Worm (Caenorhabditis elegans) whole organism, L1 larva: ENCODE measurements around the gene rcat-1.

Experiments used
- C16A3.4 ChIP-seq: fragments of 150-350 bp; optimal IDR thresholded peaks from 2 replicates; lab custom pipeline; 2014; ENCODE audit warnings: missing biosample characterization, missing genetic modification characterization
- F16B12.6 ChIP-seq: fragments of 150-350 bp; optimal IDR thresholded peaks from 2 replicates; lab custom pipeline; 2014; ENCODE audit warnings: missing biosample characterization, missing genetic modification characterization
- Y116A8C.19 ChIP-seq: sonication (generic microtip); optimal IDR thresholded peaks from 2 replicates; lab custom pipeline; 2016; ENCODE audit warnings: missing compliant biosample characterization, missing genetic modification characterization, borderline replicate concordance
- ama-1 ChIP-seq: fragments of 150-350 bp; optimal IDR thresholded peaks from 2 replicates; lab custom pipeline; 2014
- blmp-1 ChIP-seq: fragments of 150-350 bp; optimal IDR thresholded peaks from 2 replicates; lab custom pipeline; 2014; ENCODE audit warnings: missing biosample characterization, missing genetic modification characterization
- ceh-82 ChIP-seq, 3 experiments: fragments of 150-350 bp in 1 of 3; sonication (generic microtip) in 2 of 3; optimal IDR thresholded peaks; 2 replicates each; lab custom pipeline; 2014 to 2017; ENCODE audit warnings: missing biosample characterization in 3 of 3, missing genetic modification characterization in 3 of 3
- dpl-1 ChIP-seq, 3 experiments: fragments of 150-350 bp in 2 of 3; sonication (generic microtip) in 1 of 3; optimal IDR thresholded peaks; 2 replicates each; lab custom pipeline; 2014 to 2017; ENCODE audit warnings: missing biosample characterization in 3 of 3, missing genetic modification characterization in 3 of 3, missing genetic modification reagents in 3 of 3
- dsc-1 ChIP-seq: sonication (generic microtip); optimal IDR thresholded peaks from 2 replicates; lab custom pipeline; 2016; ENCODE audit warnings: mild to moderate bottlenecking, missing genetic modification characterization, missing compliant biosample characterization
- efl-1 ChIP-seq, 4 experiments: fragments of 150-350 bp; optimal IDR thresholded peaks in 3 of 4; peaks in 1 of 4; 1 replicate in 1 of 4; 2 replicates in 3 of 4; lab custom pipeline; 2014; ENCODE audit warnings: missing biosample characterization in 2 of 4, missing genetic modification characterization in 2 of 4, missing genetic modification reagents in 2 of 4
- efl-3 ChIP-seq: fragments of 200-800 bp; sonication (Bioruptor generic); optimal IDR thresholded peaks from 2 replicates; lab custom pipeline; 2018; ENCODE audit warnings: mild to moderate bottlenecking, missing genetic modification characterization, missing compliant biosample characterization
- egl-27 ChIP-seq, 2 experiments: fragments of 150-350 bp in 1 of 2; sonication (generic microtip); optimal IDR thresholded peaks; 3 replicates each; lab custom pipeline; 2017 to 2018; ENCODE audit warnings: missing biosample characterization in 2 of 2, missing genetic modification characterization in 2 of 2, missing genetic modification reagents in 2 of 2
- elt-2 ChIP-seq: sonication (generic microtip); optimal IDR thresholded peaks from 2 replicates; lab custom pipeline; 2016; ENCODE audit warnings: missing genetic modification characterization, mild to moderate bottlenecking, inconsistent platforms, missing compliant biosample characterization, missing genetic modification reagents
- elt-3 ChIP-seq, 6 experiments: fragments of 150-350 bp in 1 of 6; sonication (generic microtip); optimal IDR thresholded peaks; 2 replicates each; lab custom pipeline; 2017 to 2018; ENCODE audit warnings: missing biosample characterization in 6 of 6, missing genetic modification characterization in 6 of 6, inconsistent platforms in 1 of 6
- grh-1 ChIP-seq: fragments of 200-800 bp; sonication (Bioruptor generic); IDR thresholded peaks from 2 replicates; pipeline ENCODE4 v1.3.6; 2022; ENCODE audit warnings: missing genetic modification reagents, missing genetic modification characterization, missing compliant biosample characterization
- hlh-4 ChIP-seq: sonication (generic microtip); optimal IDR thresholded peaks from 2 replicates; lab custom pipeline; 2016; ENCODE audit warnings: mild to moderate bottlenecking, missing genetic modification characterization, missing compliant biosample characterization
- jun-1 ChIP-seq: fragments of 150-350 bp; optimal IDR thresholded peaks from 2 replicates; lab custom pipeline; 2014; ENCODE audit warnings: missing biosample characterization, missing genetic modification reagents, missing genetic modification characterization
- lin-14 ChIP-seq: fragments of 200-800 bp; sonication (Bioruptor generic); optimal IDR thresholded peaks from 2 replicates; lab custom pipeline; 2018; ENCODE audit warnings: mild to moderate bottlenecking, missing genetic modification characterization, moderate library complexity, missing compliant biosample characterization
- lin-35 ChIP-seq, 2 experiments: fragments of 150-350 bp; optimal IDR thresholded peaks; 2 replicates each; lab custom pipeline; 2014; ENCODE audit warnings: missing biosample characterization in 2 of 2, missing genetic modification characterization in 2 of 2, missing genetic modification reagents in 2 of 2
- lsy-2 ChIP-seq, 2 experiments: fragments of 150-350 bp; optimal IDR thresholded peaks; 2 replicates each; lab custom pipeline; 2014; ENCODE audit warnings: missing biosample characterization in 2 of 2, missing genetic modification characterization in 2 of 2
- mdl-1 ChIP-seq, 2 experiments: fragments of 150-350 bp; optimal IDR thresholded peaks; 2 replicates each; lab custom pipeline; 2014 to 2017; ENCODE audit warnings: missing biosample characterization in 2 of 2, missing genetic modification characterization in 2 of 2, inconsistent platforms in 1 of 2
- mep-1 ChIP-seq: fragments of 150-350 bp; optimal IDR thresholded peaks from 2 replicates; lab custom pipeline; 2014; ENCODE audit warnings: missing biosample characterization, missing genetic modification characterization
- nhr-19 ChIP-seq: fragments of 200-800 bp; sonication (Bioruptor generic); conservative IDR thresholded peaks from 2 replicates; pipeline ENCODE4 v1.3.6; 2022; ENCODE audit warnings: missing genetic modification characterization, missing compliant biosample characterization
- nhr-20 ChIP-seq: sonication (generic microtip); optimal IDR thresholded peaks from 2 replicates; lab custom pipeline; 2016; ENCODE audit warnings: mild to moderate bottlenecking, missing genetic modification characterization, missing compliant biosample characterization
- nhr-47 ChIP-seq: sonication (generic microtip); optimal IDR thresholded peaks from 2 replicates; lab custom pipeline; 2016; ENCODE audit warnings: mild to moderate bottlenecking, missing genetic modification characterization, moderate library complexity, missing compliant biosample characterization
- nhr-71 ChIP-seq: sonication (generic microtip); optimal IDR thresholded peaks from 2 replicates; lab custom pipeline; 2016; ENCODE audit warnings: mild to moderate bottlenecking, missing genetic modification characterization, moderate library complexity, missing compliant biosample characterization
- nhr-77 ChIP-seq: fragments of 150-350 bp; optimal IDR thresholded peaks from 2 replicates; lab custom pipeline; 2014; ENCODE audit warnings: missing biosample characterization, missing genetic modification characterization
- nhr-85 ChIP-seq: sonication (generic microtip); peaks from one replicate; lab custom pipeline; 2016; ENCODE audit warnings: missing genetic modification characterization, inconsistent platforms, missing compliant biosample characterization
- nhr-90 ChIP-seq: sonication (generic microtip); optimal IDR thresholded peaks from 2 replicates; lab custom pipeline; 2016; ENCODE audit warnings: mild to moderate bottlenecking, missing genetic modification characterization, missing compliant biosample characterization; ENCODE audit not compliant: poor library complexity
- pqm-1 ChIP-seq: sonication (generic microtip); optimal IDR thresholded peaks from 3 replicates; lab custom pipeline; 2017; ENCODE audit warnings: missing biosample characterization, missing genetic modification characterization
- skn-1 ChIP-seq: fragments of 150-350 bp; optimal IDR thresholded peaks from 2 replicates; lab custom pipeline; 2014; ENCODE audit warnings: missing biosample characterization, missing genetic modification characterization
- snu-23 ChIP-seq: sonication (generic microtip); optimal IDR thresholded peaks from 2 replicates; lab custom pipeline; 2016; ENCODE audit warnings: missing genetic modification characterization, missing compliant biosample characterization
- sox-4 ChIP-seq: sonication (generic microtip); optimal IDR thresholded peaks from 2 replicates; lab custom pipeline; 2016; ENCODE audit warnings: missing genetic modification characterization, missing compliant biosample characterization
- sptf-1 ChIP-seq: fragments of 150-350 bp; optimal IDR thresholded peaks from 2 replicates; lab custom pipeline; 2014; ENCODE audit warnings: missing biosample characterization, missing genetic modification characterization
- sup-37 ChIP-seq: fragments of 200-800 bp; sonication (Bioruptor generic); optimal IDR thresholded peaks from 2 replicates; lab custom pipeline; 2018; ENCODE audit warnings: mild to moderate bottlenecking, missing genetic modification characterization, missing compliant biosample characterization
- swsn-7 ChIP-seq: sonication (generic microtip); optimal IDR thresholded peaks from 2 replicates; lab custom pipeline; 2016; ENCODE audit warnings: missing genetic modification characterization, missing compliant biosample characterization
- tbx-2 ChIP-seq: sonication (generic microtip); optimal IDR thresholded peaks from 2 replicates; lab custom pipeline; 2016; ENCODE audit warnings: missing genetic modification characterization, missing compliant biosample characterization
- unc-130 ChIP-seq: fragments of 150-350 bp; optimal IDR thresholded peaks from 2 replicates; lab custom pipeline; 2017; ENCODE audit warnings: missing biosample characterization, missing genetic modification characterization, inconsistent platforms
- zag-1 ChIP-seq: fragments of 150-350 bp; optimal IDR thresholded peaks from 2 replicates; lab custom pipeline; 2014; ENCODE audit warnings: missing biosample characterization, missing genetic modification characterization
- zip-4 ChIP-seq: fragments of 200-800 bp; sonication (Bioruptor generic); optimal IDR thresholded peaks from 2 replicates; lab custom pipeline; 2018; ENCODE audit warnings: mild to moderate bottlenecking, missing genetic modification characterization, moderate library complexity, missing compliant biosample characterization
- ztf-4 ChIP-seq: fragments of 150-350 bp; optimal IDR thresholded peaks from 2 replicates; lab custom pipeline; 2014; ENCODE audit warnings: missing biosample characterization, missing genetic modification characterization

rcat-1 gene

DNA sequence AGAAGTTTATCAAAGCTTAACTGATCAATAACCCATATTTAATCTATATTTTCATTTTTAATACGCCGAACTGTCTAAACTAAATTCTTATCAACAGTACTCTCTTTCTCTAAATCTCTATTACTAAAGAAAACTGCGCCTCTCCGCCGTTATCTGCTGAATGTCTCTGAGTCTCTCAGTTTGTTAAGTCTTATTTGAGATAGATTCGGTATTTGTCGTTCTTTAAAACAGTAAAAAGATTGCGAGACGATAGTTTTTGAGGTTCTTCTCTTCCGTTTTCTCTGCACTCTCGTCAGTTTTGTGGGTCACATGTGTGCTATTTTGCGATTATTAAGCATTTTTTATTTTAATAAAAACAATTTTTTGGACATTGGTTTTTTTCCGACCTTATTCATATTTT lies 19.0 kb upstream of the rcat-1 start, which contains the start of gene sma-10:
TSS of gene sma-10 (plus strand) at position 236 of the 400 bp plus-strand sequence.
- TF ChIP-seq elt-2 (tag; lab: Kevin White, UChicago) (peak; percentile 91), lsy-2 (tag; optimal IDR thresholded peaks at IDR 0.05; lab: Kevin White, UChicago) (peak in 1 of 2 experiments; percentile 62), sox-4 (tag; lab: Kevin White, UChicago) (no peak), pqm-1 (tag; lab: Kevin White, UChicago) (peak; percentile 71), sup-37 (no peak), blmp-1 (tag; lab: Kevin White, UChicago) (peak; percentile 63), skn-1 (tag; lab: Kevin White, UChicago) (no peak), efl-3 (GFP tag; lab: Kevin White, UChicago) (no peak), ceh-82 (tag; optimal IDR thresholded peaks at IDR 0.05; lab: Kevin White, UChicago) (no peak), zip-4 (GFP tag; lab: Kevin White, UChicago) (no peak), elt-3 (tag; optimal IDR thresholded peaks at IDR 0.05; lab: Kevin White, UChicago) (peak in 4 of 6 experiments; percentile 23 to 91 (median 56)), egl-27 (tag; optimal IDR thresholded peaks at IDR 0.05; lab: Kevin White, UChicago) (no peak), nhr-20 (peak; percentile 68), efl-1 (optimal IDR thresholded peaks at IDR 0.05; lab: Kevin White, UChicago) (peak in 1 of 2 experiments; percentile 22), efl-1 (GFP tag; optimal IDR thresholded peaks at IDR 0.05 in 1 of 2; lab: Kevin White, UChicago) (peak in 1 of 2 experiments; percentile 32), grh-1 (GFP tag; lab: Robert Waterston, UW) (no peak), mep-1 (tag; lab: Kevin White, UChicago) (peak; percentile 28), zag-1 (tag; lab: Kevin White, UChicago) (no peak), nhr-19 (GFP tag; lab: Robert Waterston, UW) (peak; percentile 24; the same call in 1 of the 2 replicates), lin-35 (GFP tag; optimal IDR thresholded peaks at IDR 0.05; lab: Kevin White, UChicago) (peak in 1 of 2 experiments; percentile 72), jun-1 (tag; lab: Kevin White, UChicago) (peak; percentile 35), ztf-4 (no peak), lin-14 (GFP tag; lab: Kevin White, UChicago) (peak; percentile 68), unc-130 (no peak), nhr-85 (peak; percentile 9), dpl-1 (GFP tag; optimal IDR thresholded peaks at IDR 0.05; lab: Kevin White, UChicago) (peak in 2 of 3 experiments; percentile 7 to 21), C16A3.4 (tag; lab: Kevin White, UChicago) (no peak), snu-23 (peak; percentile 55), dsc-1 (no peak), swsn-7 (tag; lab: Kevin White, UChicago) (no peak), nhr-77 (peak; percentile 31), nhr-71 (tag; lab: Kevin White, UChicago) (peak; percentile 61), tbx-2 (tag; lab: Kevin White, UChicago) (peak; percentile 1), nhr-90 (tag; lab: Kevin White, UChicago) (peak; percentile 67), mdl-1 (tag; optimal IDR thresholded peaks at IDR 0.05; lab: Kevin White, UChicago) (peak in 1 of 2 experiments; percentile 56), ama-1 (lab: Kevin White, UChicago) (no peak), nhr-47 (no peak)

DNA sequence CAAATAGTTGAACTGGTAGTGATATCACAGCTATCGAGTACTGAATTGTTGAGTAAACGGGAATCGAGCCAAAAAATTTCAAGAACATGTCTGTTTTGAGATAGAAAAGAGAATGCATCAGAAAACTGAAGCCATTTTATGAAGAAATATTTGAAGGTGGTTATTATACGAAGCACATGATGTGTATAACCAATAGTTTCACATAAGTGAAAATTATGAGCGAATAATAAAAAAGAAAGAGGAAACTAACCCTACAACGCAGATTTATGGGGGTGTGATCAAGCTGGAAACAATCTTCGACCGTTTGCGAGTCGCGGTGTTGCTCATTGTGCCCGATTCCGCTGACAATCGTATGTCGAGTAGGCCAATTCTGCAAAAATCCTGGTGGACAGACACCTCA lies 18.1 kb upstream of the rcat-1 start, which contains the start of gene srh-282:
TSS of gene srh-282 (minus strand) at position 101 of the 400 bp plus-strand sequence.
- TF ChIP-seq F16B12.6 (no peak), Y116A8C.19 (tag; lab: Kevin White, UChicago) (no peak), hlh-4 (tag; lab: Kevin White, UChicago) (no peak), sptf-1 (tag; lab: Kevin White, UChicago) (no peak)
- TF ChIP-seq, all 84 proteins: peak for 0
